Worm (Caenorhabditis elegans) whole organism, L2 larva: ENCODE measurements around the gene srt-48.
A peak's percentile ranks its signal among the peaks of the same experiment; 100 is the strongest.

Source experiments
- C34F6.9 ChIP-seq: fragments of 150-350 bp; optimal IDR thresholded peaks from 2 replicates; lab custom pipeline; 2014; ENCODE audit warnings: missing biosample characterization, missing genetic modification characterization
- F13H6.1 ChIP-seq: sonication (generic microtip); optimal IDR thresholded peaks from 2 replicates; lab custom pipeline; 2016; ENCODE audit warnings: missing genetic modification characterization, missing compliant biosample characterization
- Y55F3AM.14 ChIP-seq: fragments of 200-800 bp; sonication (Bioruptor generic); optimal IDR thresholded peaks from 2 replicates; lab custom pipeline; 2018; ENCODE audit warnings: mild to moderate bottlenecking, missing genetic modification characterization, missing compliant biosample characterization
- ZK546.5 ChIP-seq: sonication (generic microtip); optimal IDR thresholded peaks from 2 replicates; lab custom pipeline; 2017; ENCODE audit warnings: missing biosample characterization, missing genetic modification characterization
- alr-1 ChIP-seq: fragments of 150-350 bp; optimal IDR thresholded peaks from 2 replicates; lab custom pipeline; 2014; ENCODE audit warnings: missing biosample characterization, missing genetic modification characterization
- aly-2 ChIP-seq: fragments of 150-350 bp; optimal IDR thresholded peaks from 2 replicates; lab custom pipeline; 2014; ENCODE audit warnings: missing biosample characterization, missing genetic modification characterization
- ceh-16 ChIP-seq: fragments of 150-350 bp; optimal IDR thresholded peaks from 2 replicates; lab custom pipeline; 2014; ENCODE audit warnings: missing biosample characterization, missing genetic modification characterization
- ceh-82 ChIP-seq: fragments of 150-350 bp; optimal IDR thresholded peaks from 2 replicates; lab custom pipeline; 2014; ENCODE audit warnings: missing biosample characterization, missing genetic modification characterization
- crh-2 ChIP-seq: sonication (generic microtip); optimal IDR thresholded peaks from 2 replicates; lab custom pipeline; 2017; ENCODE audit warnings: missing biosample characterization, missing genetic modification characterization
- dmd-4 ChIP-seq: sonication (generic microtip); optimal IDR thresholded peaks from 2 replicates; lab custom pipeline; 2017; ENCODE audit warnings: missing biosample characterization, missing genetic modification characterization
- elt-1 ChIP-seq: fragments of 150-350 bp; optimal IDR thresholded peaks from 2 replicates; lab custom pipeline; 2014; ENCODE audit warnings: missing biosample characterization, missing genetic modification characterization
- gmeb-1 ChIP-seq: fragments of 150-350 bp; optimal IDR thresholded peaks from 2 replicates; lab custom pipeline; 2014; ENCODE audit warnings: missing biosample characterization, missing genetic modification characterization
- lin-11 ChIP-seq: fragments of 150-350 bp; sonication (generic microtip); optimal IDR thresholded peaks from 2 replicates; lab custom pipeline; 2014; ENCODE audit warnings: missing biosample characterization, missing genetic modification characterization, inconsistent platforms, mixed read lengths
- lin-39 ChIP-seq: fragments of 150-350 bp; optimal IDR thresholded peaks from 2 replicates; lab custom pipeline; 2014; ENCODE audit warnings: missing biosample characterization, missing genetic modification reagents, missing genetic modification characterization
- lsy-2 ChIP-seq, 2 experiments: fragments of 150-350 bp in 1 of 2; sonication (generic microtip) in 1 of 2; optimal IDR thresholded peaks; 2 replicates each; lab custom pipeline; 2014 to 2017; ENCODE audit warnings: missing biosample characterization in 2 of 2, missing genetic modification characterization in 2 of 2
- mbf-1 ChIP-seq: sonication (generic microtip); optimal IDR thresholded peaks from 2 replicates; lab custom pipeline; 2017; ENCODE audit warnings: missing biosample characterization, missing genetic modification characterization
- mdl-1 ChIP-seq, 2 experiments: fragments of 150-350 bp in 1 of 2; sonication (generic microtip) in 1 of 2; optimal IDR thresholded peaks; 2 replicates each; lab custom pipeline; 2017; ENCODE audit warnings: missing biosample characterization in 2 of 2, missing genetic modification characterization in 2 of 2
- nhr-10 ChIP-seq: sonication (generic microtip); optimal IDR thresholded peaks from 2 replicates; lab custom pipeline; 2017; ENCODE audit warnings: missing biosample characterization, missing genetic modification characterization
- nhr-11 ChIP-seq: fragments of 150-350 bp; optimal IDR thresholded peaks from 2 replicates; lab custom pipeline; 2014; ENCODE audit warnings: missing biosample characterization, missing genetic modification characterization
- nhr-129 ChIP-seq: fragments of 150-350 bp; optimal IDR thresholded peaks from 2 replicates; lab custom pipeline; 2014; ENCODE audit warnings: missing biosample characterization, missing genetic modification characterization
- nhr-21 ChIP-seq: fragments of 150-350 bp; optimal IDR thresholded peaks from 2 replicates; lab custom pipeline; 2014; ENCODE audit warnings: missing biosample characterization, missing genetic modification characterization
- nhr-237 ChIP-seq: fragments of 150-350 bp; optimal IDR thresholded peaks from 2 replicates; lab custom pipeline; 2014; ENCODE audit warnings: missing biosample characterization, missing genetic modification characterization
- nhr-25 ChIP-seq: fragments of 150-350 bp; sonication (generic microtip); optimal IDR thresholded peaks from 3 replicates; lab custom pipeline; 2014; ENCODE audit warnings: missing biosample characterization, missing genetic modification characterization
- nhr-6 ChIP-seq: fragments of 150-350 bp; optimal IDR thresholded peaks from 2 replicates; lab custom pipeline; 2014; ENCODE audit warnings: missing biosample characterization, missing genetic modification characterization
- nhr-77 ChIP-seq: fragments of 150-350 bp; optimal IDR thresholded peaks from 2 replicates; lab custom pipeline; 2014; ENCODE audit warnings: missing biosample characterization, missing genetic modification characterization
- peb-1 ChIP-seq: fragments of 150-350 bp; optimal IDR thresholded peaks from 2 replicates; lab custom pipeline; 2014; ENCODE audit warnings: missing biosample characterization, missing genetic modification characterization
- sem-4 ChIP-seq: fragments of 150-350 bp; optimal IDR thresholded peaks from 2 replicates; lab custom pipeline; 2014; ENCODE audit warnings: missing biosample characterization, missing genetic modification reagents, missing genetic modification characterization
- skn-1 ChIP-seq: sonication (generic microtip); optimal IDR thresholded peaks from 2 replicates; lab custom pipeline; 2017; ENCODE audit warnings: missing biosample characterization, missing genetic modification characterization
- sma-3 ChIP-seq: sonication (generic microtip); optimal IDR thresholded peaks from 2 replicates; lab custom pipeline; 2016; ENCODE audit warnings: missing genetic modification reagents, missing genetic modification characterization, missing compliant biosample characterization
- sma-9 ChIP-seq, 2 experiments: fragments of 150-350 bp in 1 of 2; sonication (generic microtip) in 1 of 2; optimal IDR thresholded peaks; 2 replicates each; lab custom pipeline; 2014 to 2016; ENCODE audit warnings: missing genetic modification characterization in 2 of 2, mild to moderate bottlenecking in 1 of 2, missing biosample characterization in 1 of 2, missing compliant biosample characterization in 1 of 2, missing genetic modification reagents in 1 of 2, moderate library complexity in 1 of 2
- snpc-4 ChIP-seq: fragments of 150-350 bp; optimal IDR thresholded peaks from 2 replicates; lab custom pipeline; 2014; ENCODE audit warnings: missing biosample characterization, missing genetic modification characterization
- unc-39 ChIP-seq: fragments of 150-350 bp; optimal IDR thresholded peaks from 2 replicates; lab custom pipeline; 2014; ENCODE audit warnings: missing biosample characterization, missing genetic modification characterization
- unc-55 ChIP-seq: fragments of 150-350 bp; sonication (generic microtip); optimal IDR thresholded peaks from 3 replicates; lab custom pipeline; 2014; ENCODE audit warnings: missing biosample characterization, missing genetic modification reagents, missing genetic modification characterization
- unc-62 ChIP-seq: fragments of 150-350 bp; optimal IDR thresholded peaks from 2 replicates; lab custom pipeline; 2014; ENCODE audit warnings: missing biosample characterization, missing genetic modification reagents, missing genetic modification characterization
- ztf-1 ChIP-seq: fragments of 200-800 bp; sonication (Bioruptor generic); conservative IDR thresholded peaks from 2 replicates; pipeline ENCODE4 v1.3.6; 2022; ENCODE audit warnings: missing genetic modification characterization, missing compliant biosample characterization
- ztf-11 ChIP-seq: sonication (generic microtip); optimal IDR thresholded peaks from 2 replicates; lab custom pipeline; 2017; ENCODE audit warnings: missing biosample characterization, missing genetic modification characterization
- ztf-4 ChIP-seq: fragments of 150-350 bp; optimal IDR thresholded peaks from 2 replicates; lab custom pipeline; 2014; ENCODE audit warnings: missing biosample characterization, missing genetic modification characterization

srt-48 gene

ce11 chrIV:15036974-15037373 is 31.7 kb downstream of the srt-48 start, which contains the start of gene eef-1B.2 (continued):
- peak; percentile 79 for TF ChIP-seq unc-55 (GFP tag; lab: Kevin White, UChicago)
- no peak for TF ChIP-seq ztf-4 (tag; lab: Kevin White, UChicago)
- peak; percentile 38 for TF ChIP-seq sem-4 (tag; lab: Kevin White, UChicago)
- peak; percentile 35 for TF ChIP-seq lin-11
- no peak for TF ChIP-seq ztf-11
- peak; percentile 21 for TF ChIP-seq F13H6.1 (tag; lab: Kevin White, UChicago)
- TF ChIP-seq nhr-6 (tag; lab: Kevin White, UChicago): no peak
- no peak for TF ChIP-seq lin-39
- TF ChIP-seq nhr-25 (tag; lab: Kevin White, UChicago): peak; percentile 53
- no peak for TF ChIP-seq aly-2 (tag; lab: Kevin White, UChicago)
- TF ChIP-seq Y55F3AM.14 (GFP tag; lab: Kevin White, UChicago): no peak

- TF ChIP-seq lin-11 (no peak), mbf-1 (no peak), ceh-16 (tag; lab: Kevin White, UChicago) (no peak), gmeb-1 (no peak), nhr-11 (tag; lab: Kevin White, UChicago) (no peak), ztf-4 (tag; lab: Kevin White, UChicago) (no peak), nhr-21 (no peak), dmd-4 (tag; lab: Kevin White, UChicago) (no peak), sma-9 (GFP tag; optimal IDR thresholded peaks at IDR 0.05; lab: Kevin White, UChicago) (no peak), sma-9 (tag; optimal IDR thresholded peaks at IDR 0.05; lab: Kevin White, UChicago) (no peak), F13H6.1 (tag; lab: Kevin White, UChicago) (no peak), unc-55 (GFP tag; lab: Kevin White, UChicago) (no peak), nhr-6 (tag; lab: Kevin White, UChicago) (no peak), peb-1 (tag; lab: Kevin White, UChicago) (no peak), mdl-1 (tag; optimal IDR thresholded peaks at IDR 0.05; lab: Kevin White, UChicago) (no peak), nhr-237 (no peak), crh-2 (tag; lab: Kevin White, UChicago) (no peak)
- TF ChIP-seq, all 48 proteins: peak for 0
Measured at ce11 chrIV:15029565-15029964, 39.2 kb downstream of the srt-48 start.

- TF ChIP-seq nhr-21 (peak; percentile 10), unc-55 (GFP tag; lab: Kevin White, UChicago) (peak; percentile 35), nhr-10 (tag; lab: Kevin White, UChicago) (no peak), ZK546.5 (tag; lab: Kevin White, UChicago) (no peak), snpc-4 (tag; lab: Kevin White, UChicago) (no peak), nhr-77 (tag; lab: Kevin White, UChicago) (no peak), nhr-129 (tag; lab: Kevin White, UChicago) (peak; percentile 62), gmeb-1 (peak; percentile 55), nhr-25 (tag; lab: Kevin White, UChicago) (peak; percentile 6), nhr-11 (tag; lab: Kevin White, UChicago) (no peak), C34F6.9 (peak; percentile 16), sma-3 (GFP tag; lab: Kevin White, UChicago) (no peak), ceh-16 (tag; lab: Kevin White, UChicago) (no peak), lsy-2 (tag; optimal IDR thresholded peaks at IDR 0.05; lab: Kevin White, UChicago) (peak in 1 of 2 experiments; percentile 54), ceh-82 (tag; lab: Kevin White, UChicago) (no peak), mdl-1 (tag; optimal IDR thresholded peaks at IDR 0.05; lab: Kevin White, UChicago) (peak in 1 of 2 experiments; percentile 8)
Measured at ce11 chrIV:15028891-15029290, 39.8 kb downstream of the srt-48 start, which contains the start of gene Y41E3.8. Y41E3.8 (minus strand) TSS chrIV:15028978.

- no peak for TF ChIP-seq unc-62 (GFP tag; lab: Kevin White, UChicago)
- TF ChIP-seq nhr-11 (tag; lab: Kevin White, UChicago): no peak
- no peak for TF ChIP-seq crh-2 (tag; lab: Kevin White, UChicago)
- TF ChIP-seq nhr-25 (tag; lab: Kevin White, UChicago): no peak
- no peak for TF ChIP-seq gmeb-1
- TF ChIP-seq nhr-129 (tag; lab: Kevin White, UChicago): no peak
- TF ChIP-seq sma-9 (GFP tag; optimal IDR thresholded peaks at IDR 0.05; lab: Kevin White, UChicago): no peak
- no peak for TF ChIP-seq sma-9 (tag; optimal IDR thresholded peaks at IDR 0.05; lab: Kevin White, UChicago)
- no peak for TF ChIP-seq skn-1 (tag; lab: Kevin White, UChicago)
- TF ChIP-seq unc-39: no peak
- no peak for TF ChIP-seq peb-1 (tag; lab: Kevin White, UChicago)
- TF ChIP-seq ztf-1 (GFP tag; lab: Robert Waterston, UW): no peak
- TF ChIP-seq alr-1 (tag; lab: Kevin White, UChicago): no peak
- no peak for TF ChIP-seq elt-1 (tag; lab: Kevin White, UChicago)
- TF ChIP-seq lsy-2 (tag; optimal IDR thresholded peaks at IDR 0.05; lab: Kevin White, UChicago): no peak
- TF ChIP-seq ZK546.5 (tag; lab: Kevin White, UChicago): no peak
- TF ChIP-seq unc-55 (GFP tag; lab: Kevin White, UChicago): no peak
- TF ChIP-seq sma-3 (GFP tag; lab: Kevin White, UChicago): no peak
- no peak for TF ChIP-seq C34F6.9
- TF ChIP-seq, all 48 proteins: peak for 0
Measured at ce11 chrIV:15028386-15028785, 40.3 kb downstream of the srt-48 start.
